Fruit fly (Drosophila melanogaster) whole organism, embryonic: Measurements from ENCODE around the gene CG8563.
A peak's percentile ranks its signal among the peaks of the same experiment; 100 is the strongest.

Experiments
- Antp ChIP-seq: fragments of 200-800 bp; sonication (Bioruptor generic); optimal IDR thresholded peaks from 3 replicates; lab custom pipeline; 2016; ENCODE audit warnings: missing biosample characterization, missing genetic modification characterization
- B-H2 ChIP-seq: fragments of 200-800 bp; sonication (Bioruptor generic); optimal IDR thresholded peaks from 2 replicates; lab custom pipeline; 2018; ENCODE audit warnings: missing biosample characterization, mild to moderate bottlenecking, missing genetic modification characterization
- Bteb2 ChIP-seq: fragments of 200-800 bp; sonication (Bioruptor generic); optimal IDR thresholded peaks from 2 replicates; lab custom pipeline; 2016; ENCODE audit warnings: missing biosample characterization, missing genetic modification characterization
- CG10462 ChIP-seq: fragments of 200-800 bp; sonication (Bioruptor generic); optimal IDR thresholded peaks from 2 replicates; lab custom pipeline; 2016; ENCODE audit warnings: missing biosample characterization, missing genetic modification characterization
- CG10543 ChIP-seq: fragments of 200-800 bp; sonication (Bioruptor generic); optimal IDR thresholded peaks from 3 replicates; lab custom pipeline; 2017; ENCODE audit warnings: missing biosample characterization, mild to moderate bottlenecking, missing genetic modification characterization, moderate library complexity
- CG10654 ChIP-seq: fragments of 200-800 bp; sonication (Bioruptor generic); optimal IDR thresholded peaks from 2 replicates; lab custom pipeline; 2016; ENCODE audit warnings: missing biosample characterization, missing genetic modification characterization
- CG11723 ChIP-seq: fragments of 200-800 bp; sonication (Bioruptor generic); optimal IDR thresholded peaks from 2 replicates; lab custom pipeline; 2017; ENCODE audit warnings: missing biosample characterization, mild to moderate bottlenecking, missing genetic modification characterization
- CG14050 ChIP-seq: fragments of 200-800 bp; sonication (Bioruptor generic); IDR thresholded peaks from 3 replicates; pipeline ENCODE4 v1.3.6; 2022; ENCODE audit warnings: missing biosample characterization, missing genetic modification characterization
- CG14965 ChIP-seq: fragments of 200-800 bp; sonication (Bioruptor generic); optimal IDR thresholded peaks from 2 replicates; lab custom pipeline; 2016; ENCODE audit warnings: missing biosample characterization, missing genetic modification characterization, borderline replicate concordance
- CG1647 ChIP-seq: fragments of 200-800 bp; sonication (Bioruptor generic); optimal IDR thresholded peaks from 3 replicates; lab custom pipeline; 2016; ENCODE audit warnings: missing biosample characterization, missing genetic modification characterization
- CG17612 ChIP-seq: fragments of 200-800 bp; sonication (Bioruptor generic); IDR thresholded peaks from 2 replicates; pipeline ENCODE4 v1.3.6; 2022; ENCODE audit warnings: missing biosample characterization, missing genetic modification characterization
- CG17829 ChIP-seq: fragments of 200-800 bp; optimal IDR thresholded peaks from 2 replicates; lab custom pipeline; 2019; ENCODE audit warnings: missing biosample characterization, mild to moderate bottlenecking, missing genetic modification characterization, moderate library complexity
- CG18011 ChIP-seq: fragments of 200-800 bp; sonication (Bioruptor generic); optimal IDR thresholded peaks from 2 replicates; lab custom pipeline; 2017; ENCODE audit warnings: missing biosample characterization, missing genetic modification characterization, mild to moderate bottlenecking, moderate library complexity, missing genotype
- CG18619 ChIP-seq: fragments of 200-800 bp; sonication (Bioruptor generic); optimal IDR thresholded peaks from 3 replicates; lab custom pipeline; 2017; ENCODE audit warnings: missing biosample characterization, mild to moderate bottlenecking, missing genetic modification characterization
- CG3847 ChIP-seq: fragments of 200-800 bp; sonication (Bioruptor generic); IDR thresholded peaks from 2 replicates; pipeline ENCODE4 v1.3.6; 2022; ENCODE audit warnings: missing biosample characterization, missing genetic modification characterization
- CG3995 ChIP-seq: fragments of 200-800 bp; sonication (Bioruptor generic); optimal IDR thresholded peaks from 3 replicates; lab custom pipeline; 2016; ENCODE audit warnings: missing biosample characterization, missing genetic modification characterization
- CG42726 ChIP-seq: fragments of 200-800 bp; sonication (Bioruptor generic); IDR thresholded peaks from 2 replicates; pipeline ENCODE4 v1.3.6; 2022; ENCODE audit warnings: missing biosample characterization, missing genetic modification characterization; ENCODE audit not compliant: partially characterized antibody
- CG43689 ChIP-seq: fragments of 200-800 bp; sonication (Bioruptor generic); IDR thresholded peaks from 2 replicates; pipeline ENCODE4 v1.3.6; 2022; ENCODE audit warnings: missing biosample characterization, missing genetic modification characterization
- CG4730 ChIP-seq: fragments of 200-800 bp; sonication (Bioruptor generic); IDR thresholded peaks from 2 replicates; pipeline ENCODE4 v1.3.6; 2022; ENCODE audit warnings: missing biosample characterization, missing genetic modification characterization
- CG5245 ChIP-seq: fragments of 200-800 bp; sonication (Bioruptor generic); optimal IDR thresholded peaks from 3 replicates; lab custom pipeline; 2016; ENCODE audit warnings: missing biosample characterization, missing genetic modification characterization
- CG8944 ChIP-seq: fragments of 200-800 bp; sonication (Bioruptor generic); optimal IDR thresholded peaks from 3 replicates; lab custom pipeline; 2016; ENCODE audit warnings: missing biosample characterization, missing genetic modification characterization
- CG9727 ChIP-seq: fragments of 200-800 bp; sonication (Bioruptor generic); optimal IDR thresholded peaks from 3 replicates; lab custom pipeline; 2017; ENCODE audit warnings: missing biosample characterization, mild to moderate bottlenecking, missing genetic modification characterization
- Camta ChIP-seq: fragments of 200-800 bp; sonication (Bioruptor generic); optimal IDR thresholded peaks from 2 replicates; lab custom pipeline; 2016; ENCODE audit warnings: missing biosample characterization, missing genetic modification characterization
- Dref ChIP-seq: fragments of 200-800 bp; sonication (Bioruptor generic); IDR thresholded peaks from 2 replicates; pipeline ENCODE4 v1.3.6; 2022; ENCODE audit warnings: missing biosample characterization, missing genetic modification characterization
- Elba2 ChIP-seq: fragments of 200-800 bp; sonication (Bioruptor generic); optimal IDR thresholded peaks from 3 replicates; lab custom pipeline; 2016; ENCODE audit warnings: missing biosample characterization, missing genetic modification characterization
- Fer3 ChIP-seq: fragments of 200-800 bp; sonication (Bioruptor generic); optimal IDR thresholded peaks from 2 replicates; lab custom pipeline; 2018; ENCODE audit warnings: missing biosample characterization, mild to moderate bottlenecking, missing genetic modification characterization, moderate library complexity
- Gug ChIP-seq: fragments of 200-800 bp; sonication (Bioruptor generic); IDR thresholded peaks from 4 replicates; pipeline ENCODE4 v1.3.6; 2022; ENCODE audit warnings: missing biosample characterization, missing genetic modification characterization
- Hey ChIP-seq: fragments of 200-800 bp; sonication (Bioruptor generic); optimal IDR thresholded peaks from 3 replicates; lab custom pipeline; 2018; ENCODE audit warnings: missing biosample characterization, mild to moderate bottlenecking, missing genetic modification characterization
- Sox102F ChIP-seq: fragments of 200-800 bp; sonication (Bioruptor generic); optimal IDR thresholded peaks from 2 replicates; lab custom pipeline; 2018; ENCODE audit warnings: missing biosample characterization, mild to moderate bottlenecking, missing genetic modification characterization, moderate library complexity
- Ssrp ChIP-seq: fragments of 200-800 bp; sonication (Bioruptor generic); optimal IDR thresholded peaks from 2 replicates; lab custom pipeline; 2018; ENCODE audit warnings: missing biosample characterization, mild to moderate bottlenecking, missing genetic modification characterization, moderate library complexity
- amos ChIP-seq: fragments of 200-800 bp; sonication (Bioruptor generic); IDR thresholded peaks from 2 replicates; pipeline ENCODE4 v1.3.6; 2022; ENCODE audit warnings: missing biosample characterization, missing genetic modification characterization; ENCODE audit not compliant: partially characterized antibody
- br ChIP-seq: fragments of >200 bp; optimal IDR thresholded peaks from 2 replicates; lab custom pipeline; 2017
- cato ChIP-seq: fragments of 200-800 bp; sonication (Bioruptor generic); optimal IDR thresholded peaks from 2 replicates; lab custom pipeline; 2016; ENCODE audit warnings: missing biosample characterization, missing genetic modification characterization, borderline replicate concordance
- cwo ChIP-seq: fragments of 200-800 bp; sonication (Bioruptor generic); optimal IDR thresholded peaks from 3 replicates; lab custom pipeline; 2017; ENCODE audit warnings: missing biosample characterization, missing genetic modification characterization, mild to moderate bottlenecking, moderate library complexity, missing genetic modification reagents
- danr ChIP-seq: fragments of 200-800 bp; sonication (Bioruptor generic); IDR thresholded peaks from 2 replicates; pipeline ENCODE4 v1.3.6; 2022; ENCODE audit warnings: missing biosample characterization, missing genetic modification characterization
- fd64A ChIP-seq: fragments of 200-800 bp; sonication (Bioruptor generic); optimal IDR thresholded peaks from 3 replicates; lab custom pipeline; 2018; ENCODE audit warnings: missing biosample characterization, mild to moderate bottlenecking, missing genetic modification characterization
- fd96Cb ChIP-seq: fragments of 200-800 bp; sonication (Bioruptor generic); optimal IDR thresholded peaks from 2 replicates; lab custom pipeline; 2018; ENCODE audit warnings: missing biosample characterization, mild to moderate bottlenecking, missing genetic modification characterization, moderate library complexity
- gcm2 ChIP-seq: fragments of 200-800 bp; sonication (Bioruptor generic); optimal IDR thresholded peaks from 2 replicates; lab custom pipeline; 2016; ENCODE audit warnings: missing biosample characterization, missing genetic modification characterization
- gt ChIP-seq: fragments of 200-800 bp; sonication (Bioruptor generic); IDR thresholded peaks from 2 replicates; pipeline ENCODE4 v1.3.6; 2022; ENCODE audit warnings: missing biosample characterization, missing genetic modification characterization
- jigr1 ChIP-seq: fragments of 200-800 bp; sonication (Bioruptor generic); IDR thresholded peaks from 3 replicates; pipeline ENCODE4 v1.3.6; 2022; ENCODE audit warnings: missing biosample characterization, missing genetic modification characterization
- jing ChIP-seq: fragments of 200-800 bp; sonication (Bioruptor generic); optimal IDR thresholded peaks from 2 replicates; lab custom pipeline; 2018; ENCODE audit warnings: missing biosample characterization, mild to moderate bottlenecking, missing genetic modification characterization
- mam ChIP-seq: fragments of 200-800 bp; sonication (Bioruptor generic); optimal IDR thresholded peaks from 3 replicates; lab custom pipeline; 2016; ENCODE audit warnings: missing biosample characterization, missing genetic modification characterization
- nerfin-2 ChIP-seq: fragments of 200-800 bp; sonication (Bioruptor generic); IDR thresholded peaks from 2 replicates; pipeline ENCODE4 v1.3.6; 2022; ENCODE audit warnings: missing biosample characterization, missing genetic modification characterization; ENCODE audit not compliant: partially characterized antibody
- oc ChIP-seq: fragments of 200-800 bp; sonication (Bioruptor generic); optimal IDR thresholded peaks from 2 replicates; lab custom pipeline; 2018; ENCODE audit warnings: missing biosample characterization, mild to moderate bottlenecking, missing genetic modification characterization, moderate library complexity
- p53 ChIP-seq: fragments of 200-800 bp; sonication (Bioruptor generic); optimal IDR thresholded peaks from 2 replicates; lab custom pipeline; 2016; ENCODE audit warnings: missing biosample characterization, missing genetic modification characterization
- phol ChIP-seq: fragments of 200-800 bp; sonication (Bioruptor generic); optimal IDR thresholded peaks from 3 replicates; lab custom pipeline; 2018; ENCODE audit warnings: missing biosample characterization, mild to moderate bottlenecking, missing genetic modification characterization, moderate library complexity
- ranshi ChIP-seq: fragments of 200-800 bp; sonication (Bioruptor generic); IDR thresholded peaks from 2 replicates; pipeline ENCODE4 v1.3.6; 2022; ENCODE audit warnings: missing biosample characterization, missing genetic modification characterization
- run ChIP-seq: fragments of 200-800 bp; sonication (Bioruptor generic); optimal IDR thresholded peaks from 3 replicates; lab custom pipeline; 2018; ENCODE audit warnings: missing biosample characterization, mild to moderate bottlenecking, missing genetic modification characterization
- scrt ChIP-seq: fragments of 200-800 bp; sonication (Bioruptor generic); optimal IDR thresholded peaks from 2 replicates; lab custom pipeline; 2018; ENCODE audit warnings: missing biosample characterization, mild to moderate bottlenecking, missing genetic modification characterization, moderate library complexity
- zf30C ChIP-seq: fragments of 200-800 bp; sonication (Bioruptor generic); optimal IDR thresholded peaks from 3 replicates; lab custom pipeline; 2018; ENCODE audit warnings: missing biosample characterization, mild to moderate bottlenecking, missing genetic modification characterization

CG8563 gene

DNA sequence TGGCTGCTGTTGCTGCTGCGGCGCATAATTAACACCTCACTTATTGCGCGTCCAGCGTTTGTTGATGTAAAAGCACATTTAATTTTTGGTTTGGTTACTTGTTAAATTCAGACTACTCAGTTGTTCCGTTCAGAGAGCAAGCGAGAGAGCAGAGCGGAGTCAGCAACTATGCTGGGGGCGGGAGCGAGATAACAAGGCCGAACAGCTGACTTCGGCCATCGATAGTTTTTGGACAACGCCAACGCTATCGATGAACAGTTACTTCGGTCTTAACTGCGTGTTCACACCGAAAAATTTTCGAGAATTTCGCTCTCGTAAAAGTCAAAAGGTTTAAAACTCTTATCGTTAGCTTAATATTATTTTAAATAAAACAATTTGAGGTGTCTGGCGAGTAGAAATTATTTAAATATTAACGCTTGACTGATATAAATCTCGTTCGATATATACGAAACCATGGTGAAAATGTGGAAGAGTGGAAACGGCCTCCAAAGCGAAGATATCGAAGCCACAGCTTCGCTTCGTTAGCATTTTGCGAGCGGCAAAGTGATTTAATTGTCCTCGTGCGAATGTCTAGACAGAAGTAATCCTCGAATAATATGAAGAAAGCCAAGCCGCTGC lies 9.1 kb upstream of the CG8563 start, which contains the start of the genes SMSr and smid (continued):
- TF ChIP-seq Sox102F (no peak), cwo (GFP tag; lab: Kevin White, UChicago) (peak; percentile 26), fd96Cb (tag; lab: Kevin White, UChicago) (peak; percentile 39), CG10654 (peak; percentile 38), CG17612 (no peak), Bteb2 (GFP tag; lab: Kevin White, UChicago) (peak; percentile 39), Fer3 (tag; lab: Kevin White, UChicago) (peak; percentile 39), CG8944 (peak; percentile 41), nerfin-2 (GFP tag; lab: Robert Waterston, UW) (peak; percentile 51), phol (tag; lab: Kevin White, UChicago) (peak; percentile 84), Gug (peak; percentile 18; the same call in 1 of the 4 replicates), CG9727 (GFP tag; lab: Kevin White, UChicago) (peak; percentile 73), oc (tag; lab: Kevin White, UChicago) (no peak), CG10543 (GFP tag; lab: Kevin White, UChicago) (no peak), CG43689 (GFP tag; lab: Robert Waterston, UW) (no peak), Dref (GFP tag; lab: Robert Waterston, UW) (peak; percentile 78), jing (GFP tag; lab: Kevin White, UChicago) (no peak), fd64A (no peak), CG14965 (GFP tag; lab: Kevin White, UChicago) (no peak), p53 (GFP tag; lab: Kevin White, UChicago) (no peak), Hey (tag; lab: Kevin White, UChicago) (no peak), ranshi (GFP tag; lab: Robert Waterston, UW) (0 out of 2 replicates have a peak, but pooled peaks have one; percentile 32), CG4730 (no peak), CG42726 (0 out of 2 replicates have a peak, but pooled peaks have one; percentile 53), Ssrp (tag; lab: Kevin White, UChicago) (peak; percentile 59), danr (GFP tag; lab: Robert Waterston, UW) (peak; percentile 50; the same call in 1 of the 2 replicates), B-H2 (GFP tag; lab: Kevin White, UChicago) (peak; percentile 23), Camta (GFP tag; lab: Kevin White, UChicago) (peak; percentile 69), amos (peak; percentile 82), CG10462 (GFP tag; lab: Kevin White, UChicago) (no peak), CG1647 (GFP tag; lab: Kevin White, UChicago) (no peak), jigr1 (GFP tag; lab: Robert Waterston, UW) (no peak), CG3847 (GFP tag; lab: Robert Waterston, UW) (peak; percentile 47; the same call in 1 of the 2 replicates), gcm2 (no peak), CG18619 (GFP tag; lab: Kevin White, UChicago) (peak; percentile 48), Antp (GFP tag; lab: Kevin White, UChicago) (peak; percentile 52), CG5245 (GFP tag; lab: Kevin White, UChicago) (no peak), CG14050 (GFP tag; lab: Robert Waterston, UW) (no peak), CG11723 (GFP tag; lab: Kevin White, UChicago) (peak; percentile 35), br (lab: Kevin White, UChicago) (no peak), CG3995 (GFP tag; lab: Kevin White, UChicago) (peak; percentile 76), scrt (GFP tag; lab: Kevin White, UChicago) (peak; percentile 55), CG18011 (GFP tag; lab: Kevin White, UChicago) (peak; percentile 10), mam (GFP tag; lab: Kevin White, UChicago) (peak; percentile 66), Elba2 (GFP tag; lab: Kevin White, UChicago) (no peak), CG17829 (tag; lab: Kevin White, UChicago) (peak; percentile 77), cato (no peak), run (tag; lab: Kevin White, UChicago) (no peak), gt (GFP tag; lab: Robert Waterston, UW) (no peak), zf30C (GFP tag; lab: Kevin White, UChicago) (no peak)
